Fruit fly (Drosophila melanogaster) Kc167 (cell line): ENCODE data around the gene Meltrin.

Source experiments
- Myc ChIP-seq: fragments of >200 bp; optimal IDR thresholded peaks from 2 replicates; lab custom pipeline; 2017; ENCODE audit warnings: missing external identifiers
- Sin3A ChIP-seq: fragments of >200 bp; optimal IDR thresholded peaks from 2 replicates; lab custom pipeline; 2018; ENCODE audit warnings: missing external identifiers
- h ChIP-seq: fragments of >200 bp; optimal IDR thresholded peaks from 3 replicates; lab custom pipeline; 2018; ENCODE audit warnings: missing external identifiers
- insv ChIP-seq: fragments of >200 bp; optimal IDR thresholded peaks from 3 replicates; lab custom pipeline; 2018; ENCODE audit warnings: missing external identifiers
- psq ChIP-seq: fragments of >200 bp; optimal IDR thresholded peaks from 2 replicates; lab custom pipeline; 2017; ENCODE audit warnings: missing external identifiers
- ttk ChIP-seq: sonication (Bioruptor generic); optimal IDR thresholded peaks from 2 replicates; lab custom pipeline; 2017; ENCODE audit warnings: missing external identifiers

Meltrin gene

DNA sequence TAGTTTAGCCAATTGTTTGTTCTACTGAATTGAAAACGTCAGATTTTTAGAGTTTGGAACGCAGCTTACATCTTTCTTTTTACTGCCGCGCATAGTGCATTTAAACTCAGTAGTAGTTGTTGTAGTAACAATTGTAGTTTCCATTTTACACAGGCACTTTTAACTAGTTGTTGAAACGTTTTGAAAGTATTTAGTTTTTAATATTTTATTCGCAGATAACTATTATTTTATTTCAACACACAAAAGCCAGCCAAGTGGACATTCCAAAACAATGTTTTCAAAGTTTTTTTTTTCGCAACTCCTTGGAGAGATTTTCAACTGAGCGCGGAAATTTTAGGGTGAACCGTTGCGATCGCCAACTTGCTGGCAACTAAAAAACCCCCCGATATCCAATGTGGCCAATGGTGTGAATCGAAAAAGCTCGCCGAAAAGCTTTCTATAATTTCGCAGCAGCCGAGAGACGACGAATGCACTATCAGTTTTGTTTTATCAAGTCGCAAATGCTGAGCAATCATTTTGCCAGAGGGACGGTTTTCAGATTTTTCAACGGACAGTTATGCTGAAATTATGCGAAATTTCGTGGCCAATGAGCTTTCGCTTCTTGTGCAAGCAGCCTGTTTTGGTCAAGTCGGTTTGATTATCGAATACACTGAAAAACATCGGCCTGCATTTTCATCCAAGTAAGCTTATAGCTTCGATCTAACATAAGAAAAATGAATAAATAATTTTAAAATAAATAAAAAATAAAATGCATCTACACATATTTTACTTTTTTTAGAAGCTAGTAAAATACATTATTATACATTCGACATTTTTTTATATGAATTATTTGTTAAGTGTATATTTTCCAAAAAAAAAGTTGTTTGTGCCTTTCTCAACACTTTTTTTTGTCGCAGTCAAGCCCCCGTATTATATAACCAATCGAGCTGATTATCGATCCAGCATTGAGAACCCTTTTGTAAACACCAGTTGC lies 31.9 kb upstream of the Meltrin start:
- TF ChIP-seq h (lab: Kevin White, UChicago) (no peak), ttk (lab: Kevin White, UChicago) (no peak), psq (lab: Kevin White, UChicago) (no peak), Myc (lab: Kevin White, UChicago) (no peak), insv (lab: Kevin White, UChicago) (no peak), Sin3A (lab: Kevin White, UChicago) (no peak)

DNA sequence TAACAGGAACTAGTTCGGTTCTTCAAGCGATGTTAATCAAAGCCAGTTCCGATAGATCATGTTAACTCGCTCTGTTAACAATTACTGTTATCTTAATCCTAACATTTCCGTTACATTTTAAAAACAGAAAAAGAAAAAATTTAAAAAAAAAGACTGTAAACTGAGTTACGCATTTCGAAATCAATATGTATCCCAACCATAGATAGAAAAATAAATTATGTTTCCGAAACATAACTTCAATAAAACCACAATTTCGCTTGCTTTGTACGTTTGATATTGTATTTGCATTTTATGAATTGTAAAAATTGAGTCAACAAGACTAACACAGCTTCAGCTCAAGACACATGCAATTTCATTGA lies 27.4 kb upstream of the Meltrin start:
- TF ChIP-seq insv (lab: Kevin White, UChicago) (no peak), psq (lab: Kevin White, UChicago) (no peak), ttk (lab: Kevin White, UChicago) (no peak), Sin3A (lab: Kevin White, UChicago) (no peak), h (lab: Kevin White, UChicago) (no peak), Myc (lab: Kevin White, UChicago) (no peak)

DNA sequence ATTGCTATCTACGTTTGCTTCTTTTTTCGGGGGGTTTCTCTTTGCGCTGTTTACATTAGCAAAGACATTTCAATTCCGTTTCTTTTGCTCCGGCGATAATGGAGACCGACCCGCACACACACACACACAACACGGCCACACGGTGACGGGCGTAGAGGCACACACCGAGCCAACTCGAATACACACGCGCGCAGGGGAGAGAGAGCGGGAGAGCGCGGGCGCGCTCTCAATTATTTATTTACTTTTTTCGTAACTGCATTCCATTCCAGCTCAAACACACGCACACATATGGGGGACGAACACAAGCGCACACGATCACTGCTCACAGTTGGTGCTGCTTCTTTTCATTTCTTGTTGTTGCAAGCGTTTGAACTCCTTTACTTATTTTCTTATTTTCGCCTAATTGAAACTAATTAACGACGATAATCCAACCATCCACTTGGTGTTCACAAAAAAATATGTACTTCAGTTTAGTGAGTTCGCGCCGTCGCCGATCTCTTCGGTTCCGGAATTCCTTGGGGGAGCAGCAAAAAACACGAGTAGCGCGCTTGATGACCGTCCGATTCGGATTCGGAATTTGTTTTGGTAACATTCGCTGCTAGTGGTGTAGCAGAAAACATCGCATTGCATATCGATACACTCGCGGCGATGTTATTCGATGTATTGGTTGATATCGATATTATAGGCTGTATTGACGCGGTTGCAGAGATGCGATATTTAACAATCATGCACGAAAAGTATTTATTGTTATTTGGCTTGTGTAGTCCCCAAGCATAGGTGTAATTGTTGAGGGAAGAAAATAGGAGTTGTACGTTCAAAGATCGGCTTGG lies 26.8 kb upstream of the Meltrin start, which contains the start of gene kibra:
kibra (minus strand) TSS at position 591 of the 830 bp plus-strand sequence.
- TF ChIP-seq h (lab: Kevin White, UChicago) = no peak
- no peak for TF ChIP-seq insv (lab: Kevin White, UChicago)
- TF ChIP-seq Myc (lab: Kevin White, UChicago) = no peak
- TF ChIP-seq Sin3A (lab: Kevin White, UChicago) = no peak
- TF ChIP-seq psq (lab: Kevin White, UChicago) = no peak
- TF ChIP-seq ttk (lab: Kevin White, UChicago) = no peak

DNA sequence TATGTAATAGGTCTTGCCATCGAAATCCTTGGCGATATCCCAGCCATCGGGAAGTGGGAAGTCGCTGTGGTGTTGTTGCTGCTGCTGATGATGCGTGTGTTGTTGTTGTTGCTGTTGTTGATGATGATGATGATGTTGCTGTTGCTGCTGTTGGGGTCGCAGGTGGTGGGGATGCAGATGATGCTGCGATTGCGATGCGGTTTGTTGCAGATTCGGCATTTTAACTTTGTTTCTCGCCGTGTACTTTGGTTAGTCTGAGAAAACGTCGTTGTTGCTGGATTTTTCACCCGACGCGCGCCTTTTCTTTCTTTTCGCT lies 26.2 kb upstream of the Meltrin start:
- TF ChIP-seq Myc (lab: Kevin White, UChicago) (no peak), insv (lab: Kevin White, UChicago) (no peak), ttk (lab: Kevin White, UChicago) (no peak), psq (lab: Kevin White, UChicago) (no peak), Sin3A (lab: Kevin White, UChicago) (no peak), h (lab: Kevin White, UChicago) (no peak)

DNA sequence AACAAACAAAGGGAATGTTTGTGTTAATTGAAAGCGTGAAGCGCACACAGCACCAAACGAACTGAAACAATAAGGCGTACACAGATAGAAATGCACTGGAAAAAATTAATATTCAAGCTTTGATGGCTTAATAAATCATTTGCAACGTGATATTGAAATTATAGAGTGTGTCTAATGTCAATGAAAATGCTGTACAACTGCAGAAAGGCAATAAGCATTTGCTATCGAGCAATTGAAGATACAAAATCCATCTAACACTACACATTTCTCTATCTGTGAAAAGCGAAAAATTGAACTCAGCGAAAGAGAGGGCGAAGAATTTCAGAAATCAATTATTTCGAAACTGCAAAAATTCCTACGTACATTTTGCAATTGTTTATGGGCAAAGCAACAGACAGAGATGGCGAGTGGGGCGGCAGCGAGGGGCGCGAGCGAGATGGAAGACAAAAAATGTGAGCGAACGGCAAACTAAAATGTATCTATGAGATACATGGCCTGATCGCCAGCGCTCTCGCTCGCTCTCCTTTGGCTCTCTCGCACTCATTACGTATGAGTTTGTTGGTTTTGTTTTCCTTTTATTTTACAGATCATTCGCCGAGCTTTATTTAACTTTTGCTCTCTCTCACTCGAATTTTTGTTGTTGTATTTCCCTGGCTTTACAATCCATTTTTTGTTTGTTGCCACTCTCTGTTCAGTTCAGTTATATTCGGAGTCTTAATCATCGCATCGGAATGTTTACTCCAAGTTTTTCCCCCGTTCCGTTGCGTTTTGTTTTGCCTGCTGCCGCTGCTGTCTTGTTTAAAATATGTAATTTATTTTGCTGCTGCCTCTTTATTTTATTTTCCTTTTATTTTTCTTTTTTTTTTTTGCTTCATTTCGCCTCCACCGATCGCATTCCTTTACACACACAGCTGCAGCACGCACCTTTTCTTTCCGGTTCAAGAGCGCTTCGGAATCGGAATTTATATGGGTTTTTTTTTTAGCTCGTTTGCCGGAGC lies 25.1 kb upstream of the Meltrin start:
- TF ChIP-seq Sin3A (lab: Kevin White, UChicago) = no peak
- no peak for TF ChIP-seq insv (lab: Kevin White, UChicago)
- no peak for TF ChIP-seq Myc (lab: Kevin White, UChicago)
- no peak for TF ChIP-seq psq (lab: Kevin White, UChicago)
- TF ChIP-seq ttk (lab: Kevin White, UChicago) = no peak
- TF ChIP-seq h (lab: Kevin White, UChicago) = no peak

DNA sequence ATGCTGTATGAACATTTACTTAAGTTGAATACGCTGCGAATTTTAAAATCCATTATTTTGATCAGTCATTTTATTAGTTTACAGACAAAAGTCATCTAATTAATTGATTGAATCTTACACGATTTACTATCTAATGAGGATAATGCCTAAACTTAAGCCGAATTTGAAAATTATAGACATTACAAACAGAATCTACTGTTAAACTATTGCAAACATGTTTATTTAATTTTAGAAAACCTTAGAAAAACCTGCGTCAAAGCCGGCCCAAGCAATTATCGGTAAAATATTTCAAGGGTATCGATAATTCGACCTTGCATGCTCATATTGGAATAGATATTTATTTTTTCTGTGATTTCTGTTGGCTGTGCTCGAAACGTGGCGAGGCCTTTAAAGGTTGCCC lies 23.8 kb upstream of the Meltrin start:
- TF ChIP-seq ttk (lab: Kevin White, UChicago) (no peak), Sin3A (lab: Kevin White, UChicago) (no peak), insv (lab: Kevin White, UChicago) (no peak), Myc (lab: Kevin White, UChicago) (no peak), psq (lab: Kevin White, UChicago) (no peak)

DNA sequence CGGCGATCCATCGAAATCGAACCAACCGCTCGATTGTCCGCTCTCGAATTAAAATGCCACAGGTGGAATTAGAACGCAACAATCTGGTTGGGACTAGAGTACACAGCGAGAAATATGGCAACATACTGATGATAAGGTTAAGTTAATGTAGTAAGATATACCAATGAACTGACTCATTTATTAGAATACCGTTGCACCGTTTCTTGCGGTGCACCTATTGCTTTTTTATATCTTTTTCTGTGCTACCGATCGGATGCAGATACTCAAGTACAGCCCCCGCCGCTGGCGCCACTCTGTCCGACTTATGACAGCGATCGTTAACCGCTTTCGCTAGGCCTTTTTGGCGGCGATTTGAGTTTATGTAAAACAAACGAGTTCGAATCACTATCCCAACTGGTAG lies 23.0 kb upstream of the Meltrin start:
- TF ChIP-seq psq (lab: Kevin White, UChicago) = no peak
- TF ChIP-seq ttk (lab: Kevin White, UChicago) = no peak
- no peak for TF ChIP-seq Myc (lab: Kevin White, UChicago)
- no peak for TF ChIP-seq insv (lab: Kevin White, UChicago)
- no peak for TF ChIP-seq Sin3A (lab: Kevin White, UChicago)

DNA sequence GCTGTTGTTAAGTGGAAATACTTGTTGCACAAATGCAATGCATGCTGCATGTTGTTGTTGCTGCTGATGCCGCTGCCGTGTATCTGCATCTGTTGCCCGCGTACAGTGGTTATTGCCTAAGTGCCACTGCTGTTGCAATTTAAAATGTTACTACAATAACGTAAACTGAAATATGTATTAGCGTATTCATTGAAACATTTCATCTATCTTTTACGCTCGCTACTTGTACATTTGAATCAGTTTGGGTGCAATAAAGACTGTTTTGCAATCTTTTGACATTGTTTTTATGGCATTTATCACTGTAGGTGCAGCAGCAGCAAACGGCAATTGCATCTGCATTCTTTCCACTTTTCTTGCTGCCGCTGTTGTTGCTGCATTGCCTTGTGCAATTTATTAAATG lies 22.3 kb upstream of the Meltrin start:
- TF ChIP-seq psq (lab: Kevin White, UChicago) (no peak), Myc (lab: Kevin White, UChicago) (no peak), insv (lab: Kevin White, UChicago) (no peak), ttk (lab: Kevin White, UChicago) (no peak), Sin3A (lab: Kevin White, UChicago) (no peak)

DNA sequence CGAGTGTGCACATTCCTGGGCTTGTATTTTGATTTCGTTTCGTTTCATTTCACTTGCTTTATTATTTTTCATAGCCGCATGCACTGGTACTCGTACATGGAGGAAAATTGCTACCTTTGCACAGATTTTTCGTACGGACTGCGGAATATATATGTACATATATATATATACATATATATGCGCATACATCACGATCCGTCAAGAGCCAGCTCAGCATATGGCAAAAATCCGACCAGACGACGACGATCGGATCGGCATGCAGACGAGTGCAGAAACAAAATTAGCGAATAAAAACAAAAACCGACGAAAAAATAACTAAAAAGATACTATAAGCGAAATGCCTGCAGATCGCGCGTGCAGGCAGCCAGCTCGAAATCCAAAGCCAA lies 20.6 kb upstream of the Meltrin start:
- TF ChIP-seq insv (lab: Kevin White, UChicago) (no peak), psq (lab: Kevin White, UChicago) (no peak), h (lab: Kevin White, UChicago) (no peak), Sin3A (lab: Kevin White, UChicago) (no peak), Myc (lab: Kevin White, UChicago) (no peak), ttk (lab: Kevin White, UChicago) (no peak)

DNA sequence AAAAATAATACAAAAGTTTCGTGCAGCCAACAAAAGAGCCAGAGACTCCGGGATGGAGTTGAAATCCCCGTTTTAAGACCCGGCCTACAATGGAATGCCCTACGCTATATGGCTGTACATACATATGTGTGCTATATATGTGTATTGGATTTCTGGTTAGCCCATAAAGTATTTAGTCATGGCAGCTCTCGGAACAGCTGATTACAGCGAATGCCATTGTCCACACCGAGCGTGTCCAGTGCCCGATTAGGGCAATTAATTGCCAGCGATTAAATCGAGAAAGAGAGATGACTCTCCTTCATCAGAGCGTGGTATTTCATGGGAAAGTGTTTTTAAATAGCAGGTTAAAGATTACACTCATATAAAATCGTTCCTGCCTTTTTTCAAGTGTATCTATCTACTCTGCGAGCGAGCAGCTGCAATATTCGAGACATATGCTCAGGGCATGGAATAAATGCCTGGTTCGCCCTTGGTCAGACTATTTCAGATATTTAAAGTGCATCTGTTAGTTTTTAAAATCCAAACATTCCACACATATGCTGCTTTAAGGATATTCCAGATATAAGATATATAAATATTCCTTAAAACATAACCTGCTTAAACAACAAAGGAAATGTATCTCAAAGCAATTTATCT lies 20.1 kb upstream of the Meltrin start:
- no peak for TF ChIP-seq h (lab: Kevin White, UChicago)
- no peak for TF ChIP-seq psq (lab: Kevin White, UChicago)
- no peak for TF ChIP-seq Sin3A (lab: Kevin White, UChicago)
